Worm (Caenorhabditis elegans) whole organism, early embryonic: ENCODE results near the gene pals-32.

Experiments used
- B0310.2 ChIP-seq: sonication (generic microtip); optimal IDR thresholded peaks from 2 replicates; lab custom pipeline; 2016; ENCODE audit warnings: mild to moderate bottlenecking, missing genetic modification characterization, missing compliant biosample characterization
- F13C5.2 ChIP-seq: sonication (generic microtip); optimal IDR thresholded peaks from 2 replicates; lab custom pipeline; 2017; ENCODE audit warnings: mild to moderate bottlenecking, missing genetic modification characterization, inconsistent platforms, missing compliant biosample characterization
- aly-1 ChIP-seq: sonication (generic microtip); optimal IDR thresholded peaks from 2 replicates; lab custom pipeline; 2016; ENCODE audit warnings: missing genetic modification characterization, missing compliant biosample characterization
- ama-1 ChIP-seq: fragments of 150-350 bp; optimal IDR thresholded peaks from 2 replicates; lab custom pipeline; 2014
- ceh-13 ChIP-seq: fragments of 200-800 bp; sonication (Bioruptor generic); optimal IDR thresholded peaks from 2 replicates; lab custom pipeline; 2018; ENCODE audit warnings: mild to moderate bottlenecking, missing genetic modification characterization, missing compliant biosample characterization
- ceh-36 ChIP-seq: sonication (generic microtip); optimal IDR thresholded peaks from 2 replicates; lab custom pipeline; 2016; ENCODE audit warnings: missing genetic modification characterization, inconsistent platforms, missing compliant biosample characterization
- ets-7 ChIP-seq: sonication (generic microtip); optimal IDR thresholded peaks from 2 replicates; lab custom pipeline; 2016; ENCODE audit warnings: missing genotype, missing genetic modification characterization, missing compliant biosample characterization
- flt-1 ChIP-seq: fragments of 200-800 bp; sonication (Bioruptor generic); IDR thresholded peaks from 2 replicates; pipeline ENCODE4 v1.3.6; 2022; ENCODE audit warnings: missing genetic modification characterization, missing compliant biosample characterization
- hmbx-1 ChIP-seq: sonication (generic microtip); optimal IDR thresholded peaks from 2 replicates; lab custom pipeline; 2016; ENCODE audit warnings: mild to moderate bottlenecking, missing genetic modification characterization, missing compliant biosample characterization
- hmg-4 ChIP-seq: fragments of 200-800 bp; sonication (Bioruptor generic); optimal IDR thresholded peaks from 2 replicates; lab custom pipeline; 2018; ENCODE audit warnings: mild to moderate bottlenecking, missing genetic modification characterization, missing compliant biosample characterization
- hnd-1 ChIP-seq: sonication (generic microtip); optimal IDR thresholded peaks from 2 replicates; lab custom pipeline; 2016; ENCODE audit warnings: missing genetic modification characterization, missing compliant biosample characterization
- pes-1 ChIP-seq: fragments of 200-800 bp; sonication (Bioruptor generic); IDR thresholded peaks from 2 replicates; pipeline ENCODE4 v1.3.6; 2022; ENCODE audit warnings: missing genetic modification reagents, missing genetic modification characterization, missing compliant biosample characterization
- scrt-1 ChIP-seq: fragments of 200-800 bp; sonication (Bioruptor generic); IDR thresholded peaks from 2 replicates; pipeline ENCODE4 v1.3.6; 2022; ENCODE audit warnings: missing genetic modification characterization, missing compliant biosample characterization
- sea-1 ChIP-seq: fragments of 200-800 bp; sonication (Bioruptor generic); conservative IDR thresholded peaks from 2 replicates; pipeline ENCODE4 v1.3.6; 2022; ENCODE audit warnings: missing genetic modification characterization, missing compliant biosample characterization
- tbx-11 ChIP-seq: fragments of 200-800 bp; sonication (Bioruptor generic); IDR thresholded peaks from 2 replicates; pipeline ENCODE4 v1.3.6; 2022; ENCODE audit warnings: missing genetic modification characterization, missing compliant biosample characterization
- tbx-37 ChIP-seq: fragments of 200-800 bp; sonication (Bioruptor generic); conservative IDR thresholded peaks from 2 replicates; pipeline ENCODE4 v1.3.6; 2022; ENCODE audit warnings: missing genetic modification reagents, missing genetic modification characterization, missing compliant biosample characterization
- tra-4 ChIP-seq: sonication (generic microtip); optimal IDR thresholded peaks from 2 replicates; lab custom pipeline; 2017; ENCODE audit warnings: missing genetic modification characterization, missing compliant biosample characterization

Gene pals-32

ce11 chrV:2861505-2861904 is 34.9 kb upstream of the pals-32 start, which contains the start of gene srh-270:
TSS of gene srh-270 (minus strand) at chrV:2861605.
- TF ChIP-seq ets-7 (no peak), flt-1 (GFP tag; lab: Robert Waterston, UW) (no peak), ceh-36 (tag; lab: Kevin White, UChicago) (no peak)

ce11 chrV:2863033-2863432 is 33.4 kb upstream of the pals-32 start, which contains the start of gene srh-272:
TSS of gene srh-272 (plus strand) at chrV:2863333.
- no peak for TF ChIP-seq tra-4 (tag; lab: Kevin White, UChicago)
- no peak for TF ChIP-seq hnd-1 (tag; lab: Kevin White, UChicago)
- TF ChIP-seq B0310.2 = no peak
- TF ChIP-seq hmg-4 (GFP tag; lab: Kevin White, UChicago) = no peak
- no peak for TF ChIP-seq ets-7

- TF ChIP-seq tbx-37 (GFP tag; lab: Robert Waterston, UW) (no peak), hmg-4 (GFP tag; lab: Kevin White, UChicago) (no peak), ceh-13 (GFP tag; lab: Kevin White, UChicago) (no peak), tra-4 (tag; lab: Kevin White, UChicago) (no peak), ceh-36 (tag; lab: Kevin White, UChicago) (no peak), B0310.2 (no peak), scrt-1 (GFP tag; lab: Robert Waterston, UW) (no peak), ets-7 (no peak), ama-1 (lab: Kevin White, UChicago) (no peak), pes-1 (GFP tag; lab: Robert Waterston, UW) (no peak), F13C5.2 (tag; lab: Kevin White, UChicago) (no peak), sea-1 (GFP tag; lab: Robert Waterston, UW) (no peak), tbx-11 (GFP tag; lab: Robert Waterston, UW) (no peak), hmbx-1 (no peak), hnd-1 (tag; lab: Kevin White, UChicago) (no peak), flt-1 (GFP tag; lab: Robert Waterston, UW) (no peak), aly-1 (tag; lab: Kevin White, UChicago) (no peak)
Measured at ce11 chrV:2864899-2865298, 31.5 kb upstream of the pals-32 start, which contains the start of gene srh-240. TSS of gene srh-240 (plus strand) at chrV:2865199.

ce11 chrV:2869503-2869902 is 26.9 kb upstream of the pals-32 start, which contains the start of gene srh-241:
TSS of gene srh-241 (minus strand) at chrV:2869603.
- TF ChIP-seq aly-1 (tag; lab: Kevin White, UChicago) (no peak), tra-4 (tag; lab: Kevin White, UChicago) (no peak), pes-1 (GFP tag; lab: Robert Waterston, UW) (no peak), hmg-4 (GFP tag; lab: Kevin White, UChicago) (no peak), sea-1 (GFP tag; lab: Robert Waterston, UW) (no peak), hmbx-1 (no peak), tbx-37 (GFP tag; lab: Robert Waterston, UW) (no peak), B0310.2 (no peak), ama-1 (lab: Kevin White, UChicago) (no peak), ets-7 (no peak), ceh-13 (GFP tag; lab: Kevin White, UChicago) (no peak), tbx-11 (GFP tag; lab: Robert Waterston, UW) (no peak), scrt-1 (GFP tag; lab: Robert Waterston, UW) (no peak), hnd-1 (tag; lab: Kevin White, UChicago) (no peak)

ce11 chrV:2870127-2870526 is 26.3 kb upstream of the pals-32 start, which contains the start of gene srh-243:
TSS of gene srh-243 (plus strand) at chrV:2870427.
- TF ChIP-seq aly-1 (tag; lab: Kevin White, UChicago) (no peak), ceh-36 (tag; lab: Kevin White, UChicago) (no peak), B0310.2 (no peak), flt-1 (GFP tag; lab: Robert Waterston, UW) (no peak), scrt-1 (GFP tag; lab: Robert Waterston, UW) (no peak), tbx-37 (GFP tag; lab: Robert Waterston, UW) (no peak), ceh-13 (GFP tag; lab: Kevin White, UChicago) (no peak), hmbx-1 (no peak), ama-1 (lab: Kevin White, UChicago) (no peak), sea-1 (GFP tag; lab: Robert Waterston, UW) (no peak), ets-7 (no peak), pes-1 (GFP tag; lab: Robert Waterston, UW) (no peak), F13C5.2 (tag; lab: Kevin White, UChicago) (no peak), hnd-1 (tag; lab: Kevin White, UChicago) (no peak), hmg-4 (GFP tag; lab: Kevin White, UChicago) (no peak), tra-4 (tag; lab: Kevin White, UChicago) (no peak), tbx-11 (GFP tag; lab: Robert Waterston, UW) (no peak)

- TF ChIP-seq scrt-1 (GFP tag; lab: Robert Waterston, UW) = no peak
Measured at ce11 chrV:2871754-2872504, 24.5 kb upstream of the pals-32 start.

ce11 chrV:2872947-2873346 is 23.5 kb upstream of the pals-32 start:
- TF ChIP-seq ets-7 (no peak), pes-1 (GFP tag; lab: Robert Waterston, UW) (no peak), F13C5.2 (tag; lab: Kevin White, UChicago) (no peak), hnd-1 (tag; lab: Kevin White, UChicago) (no peak), flt-1 (GFP tag; lab: Robert Waterston, UW) (no peak), ceh-13 (GFP tag; lab: Kevin White, UChicago) (no peak), aly-1 (tag; lab: Kevin White, UChicago) (no peak), ama-1 (lab: Kevin White, UChicago) (no peak), hmbx-1 (no peak), tra-4 (tag; lab: Kevin White, UChicago) (no peak), tbx-11 (GFP tag; lab: Robert Waterston, UW) (no peak), tbx-37 (GFP tag; lab: Robert Waterston, UW) (no peak), sea-1 (GFP tag; lab: Robert Waterston, UW) (no peak), B0310.2 (no peak), scrt-1 (GFP tag; lab: Robert Waterston, UW) (no peak), ceh-36 (tag; lab: Kevin White, UChicago) (no peak), hmg-4 (GFP tag; lab: Kevin White, UChicago) (no peak)
